Fruit fly (Drosophila melanogaster) whole organism, embryonic: ENCODE results near the gene CG34313.

ENCODE experiments used
- Adf1 ChIP-seq: fragments of 200-800 bp; sonication (Bioruptor generic); IDR thresholded peaks from 2 replicates; pipeline ENCODE4 v1.3.6; 2022; ENCODE audit warnings: missing biosample characterization, missing genetic modification characterization
- B-H1 ChIP-seq: fragments of 200-800 bp; sonication (Bioruptor generic); IDR thresholded peaks from 3 replicates; pipeline ENCODE4 v1.3.6; 2022; ENCODE audit warnings: missing biosample characterization, missing genetic modification characterization
- Bteb2 ChIP-seq: fragments of 200-800 bp; sonication (Bioruptor generic); optimal IDR thresholded peaks from 2 replicates; lab custom pipeline; 2016; ENCODE audit warnings: missing biosample characterization, missing genetic modification characterization
- CG1024 ChIP-seq: fragments of 200-800 bp; sonication (Bioruptor generic); IDR thresholded peaks from 2 replicates; pipeline ENCODE4 v1.3.6; 2022; ENCODE audit warnings: missing biosample characterization, missing genetic modification characterization
- CG10654 ChIP-seq: fragments of 200-800 bp; sonication (Bioruptor generic); optimal IDR thresholded peaks from 2 replicates; lab custom pipeline; 2016; ENCODE audit warnings: missing biosample characterization, missing genetic modification characterization
- CG11504 ChIP-seq: fragments of 200-800 bp; sonication (Bioruptor generic); optimal IDR thresholded peaks from 3 replicates; lab custom pipeline; 2019; ENCODE audit warnings: missing biosample characterization, mild to moderate bottlenecking, missing genetic modification characterization, moderate library complexity
- CG1233 ChIP-seq: fragments of 200-800 bp; sonication (Bioruptor generic); optimal IDR thresholded peaks from 4 replicates; lab custom pipeline; 2018; ENCODE audit warnings: missing biosample characterization, mild to moderate bottlenecking, missing genetic modification characterization
- CG12659 ChIP-seq: fragments of 200-800 bp; sonication (Bioruptor generic); optimal IDR thresholded peaks from 3 replicates; lab custom pipeline; 2017; ENCODE audit warnings: mild to moderate bottlenecking, missing biosample characterization, missing genetic modification reagents, missing genetic modification characterization
- CG13123 ChIP-seq: fragments of 200-800 bp; sonication (Bioruptor generic); optimal IDR thresholded peaks from 2 replicates; lab custom pipeline; 2016; ENCODE audit warnings: missing biosample characterization, missing genetic modification characterization
- CG14014 ChIP-seq: fragments of 200-800 bp; sonication (Bioruptor generic); IDR thresholded peaks from 2 replicates; pipeline ENCODE4 v1.3.6; 2022; ENCODE audit warnings: missing biosample characterization, missing genetic modification characterization
- CG1647 ChIP-seq: fragments of 200-800 bp; sonication (Bioruptor generic); optimal IDR thresholded peaks from 3 replicates; lab custom pipeline; 2016; ENCODE audit warnings: missing biosample characterization, missing genetic modification characterization
- CG17802 ChIP-seq: fragments of 200-800 bp; sonication (Bioruptor generic); optimal IDR thresholded peaks from 2 replicates; lab custom pipeline; 2018; ENCODE audit warnings: missing biosample characterization, mild to moderate bottlenecking, missing genetic modification characterization, moderate library complexity
- CG30403 ChIP-seq: fragments of 200-800 bp; sonication (Bioruptor generic); optimal IDR thresholded peaks from 3 replicates; lab custom pipeline; 2016; ENCODE audit warnings: missing biosample characterization, missing genetic modification characterization
- CG31365 ChIP-seq: fragments of 200-800 bp; sonication (Bioruptor generic); optimal IDR thresholded peaks from 2 replicates; lab custom pipeline; 2018; ENCODE audit warnings: missing biosample characterization, mild to moderate bottlenecking, missing genetic modification characterization
- CG3726 ChIP-seq: fragments of 200-800 bp; sonication (Bioruptor generic); IDR thresholded peaks from 3 replicates; pipeline ENCODE4, ENCODE4 v1.3.6; 2022; ENCODE audit warnings: missing biosample characterization, missing genetic modification characterization
- CG6683 ChIP-seq: fragments of 200-800 bp; sonication (Bioruptor generic); optimal IDR thresholded peaks from 2 replicates; lab custom pipeline; 2017; ENCODE audit warnings: missing biosample characterization, mild to moderate bottlenecking, missing genetic modification characterization, missing genetic modification reagents
- CG9215 ChIP-seq: fragments of 200-800 bp; sonication (Bioruptor generic); IDR thresholded peaks from 2 replicates; pipeline ENCODE4 v1.3.6; 2022; ENCODE audit warnings: missing biosample characterization, missing genetic modification characterization
- CG9609 ChIP-seq: fragments of 200-800 bp; sonication (Bioruptor generic); optimal IDR thresholded peaks from 3 replicates; lab custom pipeline; 2016; ENCODE audit warnings: missing biosample characterization, missing genetic modification characterization
- CG9817 ChIP-seq: fragments of 200-800 bp; sonication (Bioruptor generic); optimal IDR thresholded peaks from 2 replicates; lab custom pipeline; 2018; ENCODE audit warnings: missing biosample characterization, mild to moderate bottlenecking, missing genetic modification characterization, moderate library complexity
- Dbx ChIP-seq: fragments of 200-800 bp; sonication (Bioruptor generic); IDR thresholded peaks from 3 replicates; pipeline ENCODE4 v1.3.6; 2022; ENCODE audit warnings: missing biosample characterization, missing genetic modification characterization
- Fer2 ChIP-seq: fragments of 200-800 bp; sonication (Bioruptor generic); optimal IDR thresholded peaks from 2 replicates; lab custom pipeline; 2018; ENCODE audit warnings: missing biosample characterization, mild to moderate bottlenecking, missing genetic modification characterization, moderate library complexity
- GATAe ChIP-seq: fragments of 200-800 bp; sonication (Bioruptor generic); conservative IDR thresholded peaks from 2 replicates; pipeline ENCODE4 v1.3.6; 2022; ENCODE audit warnings: missing biosample characterization, missing genetic modification characterization
- Hand ChIP-seq: fragments of 200-800 bp; sonication (Bioruptor generic); optimal IDR thresholded peaks from 2 replicates; lab custom pipeline; 2017; ENCODE audit warnings: mild to moderate bottlenecking, missing biosample characterization, missing genetic modification reagents, missing genetic modification characterization
- Hey ChIP-seq: fragments of 200-800 bp; sonication (Bioruptor generic); optimal IDR thresholded peaks from 3 replicates; lab custom pipeline; 2018; ENCODE audit warnings: missing biosample characterization, mild to moderate bottlenecking, missing genetic modification characterization
- Mrtf ChIP-seq: fragments of 200-800 bp; sonication (Bioruptor generic); IDR thresholded peaks from 3 replicates; pipeline ENCODE4 v1.3.6; 2022; ENCODE audit warnings: missing biosample characterization, missing genetic modification characterization
- NFAT ChIP-seq: fragments of 200-800 bp; sonication (Bioruptor generic); IDR thresholded peaks from 2 replicates; pipeline ENCODE4 v1.3.6; 2022; ENCODE audit warnings: missing biosample characterization, missing genetic modification characterization
- Nf-YB ChIP-seq: fragments of 200-800 bp; sonication (Bioruptor generic); optimal IDR thresholded peaks from 3 replicates; lab custom pipeline; 2019; ENCODE audit warnings: missing biosample characterization, mild to moderate bottlenecking, missing genetic modification characterization, moderate library complexity
- Opbp ChIP-seq: fragments of 200-800 bp; sonication (Bioruptor generic); IDR thresholded peaks from 3 replicates; pipeline ENCODE4 v1.3.6; 2022; ENCODE audit warnings: missing biosample characterization, missing genetic modification characterization; ENCODE audit not compliant: partially characterized antibody
- Rx ChIP-seq: fragments of 200-800 bp; sonication (Bioruptor generic); IDR thresholded peaks from 2 replicates; pipeline ENCODE4 v1.3.6; 2022; ENCODE audit warnings: missing biosample characterization, missing genetic modification characterization
- TFAM ChIP-seq: fragments of 200-800 bp; sonication (Bioruptor generic); optimal IDR thresholded peaks from 2 replicates; lab custom pipeline; 2017; ENCODE audit warnings: missing biosample characterization, missing genetic modification characterization, inconsistent platforms
- Vsx1 ChIP-seq: fragments of 200-800 bp; sonication (Bioruptor generic); optimal IDR thresholded peaks from 2 replicates; lab custom pipeline; 2017; ENCODE audit warnings: missing biosample characterization, mild to moderate bottlenecking, missing genetic modification characterization, missing genetic modification reagents
- Xbp1 ChIP-seq: fragments of 200-800 bp; sonication (Bioruptor generic); optimal IDR thresholded peaks from 3 replicates; lab custom pipeline; 2016; ENCODE audit warnings: missing biosample characterization, mild to moderate bottlenecking, missing genetic modification characterization
- al ChIP-seq: fragments of 200-800 bp; sonication (Bioruptor generic); IDR thresholded peaks from 2 replicates; pipeline ENCODE4 v1.3.6; 2022; ENCODE audit warnings: missing biosample characterization, missing genetic modification characterization
- ash1 ChIP-seq: fragments of 200-800 bp; sonication (Bioruptor generic); optimal IDR thresholded peaks from 2 replicates; lab custom pipeline; 2018; ENCODE audit warnings: missing biosample characterization, mild to moderate bottlenecking, missing genetic modification characterization
- ato ChIP-seq: fragments of 200-800 bp; sonication (Bioruptor generic); IDR thresholded peaks from 2 replicates; pipeline ENCODE4 v1.3.6; 2022; ENCODE audit warnings: missing biosample characterization, missing genetic modification characterization; ENCODE audit not compliant: partially characterized antibody
- bowl ChIP-seq: fragments of 200-800 bp; sonication (Bioruptor generic); IDR thresholded peaks from 2 replicates; pipeline ENCODE4 v1.3.6; 2022; ENCODE audit warnings: missing biosample characterization, missing genetic modification characterization
- cas ChIP-seq: fragments of 200-800 bp; sonication (Bioruptor generic); IDR thresholded peaks from 2 replicates; pipeline ENCODE4 v1.3.6; 2022; ENCODE audit warnings: missing biosample characterization, missing genetic modification characterization
- dimm ChIP-seq: fragments of 200-800 bp; sonication (Bioruptor generic); IDR thresholded peaks from 2 replicates; pipeline ENCODE4 v1.3.6; 2022; ENCODE audit warnings: missing biosample characterization, missing genetic modification characterization
- emc ChIP-seq: fragments of 200-800 bp; sonication (Bioruptor generic); optimal IDR thresholded peaks from 2 replicates; lab custom pipeline; 2016; ENCODE audit warnings: missing biosample characterization, missing genetic modification characterization
- fu2 ChIP-seq: fragments of 200-800 bp; sonication (Bioruptor generic); optimal IDR thresholded peaks from 2 replicates; lab custom pipeline; 2016; ENCODE audit warnings: missing biosample characterization, missing genetic modification characterization
- gcm2 ChIP-seq: fragments of 200-800 bp; sonication (Bioruptor generic); optimal IDR thresholded peaks from 2 replicates; lab custom pipeline; 2016; ENCODE audit warnings: missing biosample characterization, missing genetic modification characterization
- her ChIP-seq: fragments of 200-800 bp; sonication (Bioruptor generic); optimal IDR thresholded peaks from 2 replicates; lab custom pipeline; 2016; ENCODE audit warnings: missing biosample characterization, missing genetic modification characterization
- org-1 ChIP-seq: fragments of 200-800 bp; sonication (Bioruptor generic); optimal IDR thresholded peaks from 2 replicates; lab custom pipeline; 2017; ENCODE audit warnings: missing biosample characterization, missing genetic modification characterization
- peb ChIP-seq: fragments of 200-800 bp; sonication (Bioruptor generic); IDR thresholded peaks from 2 replicates; pipeline ENCODE4 v1.3.6; 2022; ENCODE audit warnings: missing biosample characterization, missing genetic modification characterization
- pita ChIP-seq: fragments of 200-800 bp; sonication (Bioruptor generic); optimal IDR thresholded peaks from 2 replicates; lab custom pipeline; 2017; ENCODE audit warnings: missing biosample characterization, mild to moderate bottlenecking, missing genetic modification characterization
- psq ChIP-seq: fragments of 200-800 bp; sonication (Bioruptor generic); optimal IDR thresholded peaks from 2 replicates; lab custom pipeline; 2017; ENCODE audit warnings: missing biosample characterization, missing genetic modification characterization
- repo ChIP-seq: fragments of 200-800 bp; sonication (Bioruptor generic); optimal IDR thresholded peaks from 2 replicates; lab custom pipeline; 2016; ENCODE audit warnings: missing biosample characterization, missing genetic modification characterization
- row ChIP-seq: fragments of 200-800 bp; sonication (Bioruptor generic); IDR thresholded peaks from 3 replicates; pipeline ENCODE4 v1.3.6; 2022; ENCODE audit warnings: missing biosample characterization, missing genetic modification characterization
- sna ChIP-seq: fragments of 200-800 bp; sonication (Bioruptor generic); IDR thresholded peaks from 2 replicates; pipeline ENCODE4 v1.3.6; 2022; ENCODE audit warnings: missing biosample characterization, missing genetic modification characterization; ENCODE audit not compliant: partially characterized antibody
- stc ChIP-seq: fragments of 200-800 bp; sonication (Bioruptor generic); IDR thresholded peaks from 2 replicates; pipeline ENCODE4 v1.3.6; 2022; ENCODE audit warnings: missing biosample characterization, missing genetic modification characterization
- tin ChIP-seq: fragments of 200-800 bp; sonication (Bioruptor generic); optimal IDR thresholded peaks from 3 replicates; lab custom pipeline; 2016; ENCODE audit warnings: missing biosample characterization, missing genetic modification characterization
- toy ChIP-seq: fragments of 200-800 bp; sonication (Bioruptor generic); IDR thresholded peaks from 2 replicates; pipeline ENCODE4 v1.3.6; 2022; ENCODE audit warnings: missing biosample characterization, missing genetic modification characterization
- vnd ChIP-seq: fragments of 200-800 bp; sonication (Bioruptor generic); IDR thresholded peaks from 3 replicates; pipeline ENCODE4 v1.3.6; 2022; ENCODE audit warnings: missing biosample characterization, missing genetic modification characterization; ENCODE audit not compliant: partially characterized antibody

Gene CG34313

DNA sequence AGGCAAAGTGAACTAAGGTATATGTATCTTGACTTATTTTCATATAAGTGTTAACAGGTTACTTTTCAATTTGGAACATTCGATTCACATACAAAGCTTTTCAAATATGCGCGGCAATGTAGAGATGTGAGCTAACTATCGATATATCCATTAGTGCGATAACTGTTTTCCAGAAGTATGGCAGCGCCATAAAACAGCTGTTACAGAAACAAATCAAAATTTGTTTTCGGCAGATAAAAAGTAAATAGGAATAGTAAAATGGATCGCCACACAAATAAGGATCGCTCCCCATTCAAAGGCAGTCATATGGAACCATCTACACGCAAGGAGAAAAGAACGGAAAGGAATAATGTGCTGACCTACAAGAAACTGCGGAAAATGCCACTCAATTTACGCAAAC lies at the start of gene CG34313, which contains the start of the genes CG32832 and CG31743 (continued):
- TF ChIP-seq GATAe: no peak
- TF ChIP-seq cas (GFP tag; lab: Robert Waterston, UW): no peak
- TF ChIP-seq Hand: no peak
- no peak for TF ChIP-seq emc
- TF ChIP-seq psq (GFP tag; lab: Kevin White, UChicago): no peak
- no peak for TF ChIP-seq her (GFP tag; lab: Kevin White, UChicago)
- no peak for TF ChIP-seq toy (GFP tag; lab: Robert Waterston, UW)
- no peak for TF ChIP-seq CG10654 (GFP tag; lab: Kevin White, UChicago)
- no peak for TF ChIP-seq dimm
- no peak for TF ChIP-seq Fer2
- TF ChIP-seq CG9215 (GFP tag; lab: Robert Waterston, UW): no peak
- no peak for TF ChIP-seq CG13123
- TF ChIP-seq Adf1 (GFP tag; lab: Robert Waterston, UW): no peak
- TF ChIP-seq fu2: no peak
- TF ChIP-seq CG1233 (GFP tag; lab: Kevin White, UChicago): no peak
- TF ChIP-seq bowl: no peak
- TF ChIP-seq pita: no peak
- TF ChIP-seq CG17802 (tag; lab: Kevin White, UChicago): no peak
- no peak for TF ChIP-seq Bteb2 (GFP tag; lab: Kevin White, UChicago)
- no peak for TF ChIP-seq tin
- no peak for TF ChIP-seq al (GFP tag; lab: Robert Waterston, UW)
- TF ChIP-seq Hey (tag; lab: Kevin White, UChicago): no peak
- TF ChIP-seq CG9817 (tag; lab: Kevin White, UChicago): no peak
- no peak for TF ChIP-seq stc (GFP tag; lab: Robert Waterston, UW)
- TF ChIP-seq CG12659 (GFP tag; lab: Kevin White, UChicago): peak; percentile 19
- TF ChIP-seq Dbx (GFP tag; lab: Robert Waterston, UW): no peak
- TF ChIP-seq CG30403 (GFP tag; lab: Kevin White, UChicago): no peak
- no peak for TF ChIP-seq CG31365
- TF ChIP-seq org-1 (GFP tag; lab: Kevin White, UChicago): no peak
- no peak for TF ChIP-seq Mrtf
- TF ChIP-seq CG14014 (GFP tag; lab: Robert Waterston, UW): no peak
- no peak for TF ChIP-seq peb (GFP tag; lab: Robert Waterston, UW)
- no peak for TF ChIP-seq Nf-YB
- peak; percentile 82 for TF ChIP-seq Opbp (GFP tag; lab: Robert Waterston, UW)
- no peak for TF ChIP-seq ash1 (GFP tag; lab: Kevin White, UChicago)
- peak; percentile 42; the same call in 1 of the 3 replicates for TF ChIP-seq vnd (GFP tag; lab: Robert Waterston, UW)
- TF ChIP-seq Rx (GFP tag; lab: Robert Waterston, UW): no peak
- TF ChIP-seq TFAM (GFP tag; lab: Kevin White, UChicago): no peak
- TF ChIP-seq CG3726: no peak
- no peak for TF ChIP-seq NFAT (GFP tag; lab: Robert Waterston, UW)
- no peak for TF ChIP-seq CG11504
- no peak for TF ChIP-seq Xbp1 (GFP tag; lab: Kevin White, UChicago)
- no peak for TF ChIP-seq CG1024 (GFP tag; lab: Robert Waterston, UW)
- no peak for TF ChIP-seq CG6683
- TF ChIP-seq ato (GFP tag; lab: Robert Waterston, UW): 0 out of 2 replicates have a peak, but pooled peaks have one; percentile 25
- no peak for TF ChIP-seq Vsx1 (GFP tag; lab: Kevin White, UChicago)
- peak; percentile 77 for TF ChIP-seq sna
- no peak for TF ChIP-seq row (GFP tag; lab: Robert Waterston, UW)
- TF ChIP-seq gcm2: no peak
- no peak for TF ChIP-seq CG1647 (GFP tag; lab: Kevin White, UChicago)
- TF ChIP-seq B-H1 (GFP tag; lab: Robert Waterston, UW): no peak
- no peak for TF ChIP-seq repo (GFP tag; lab: Kevin White, UChicago)
- no peak for TF ChIP-seq CG9609 (GFP tag; lab: Kevin White, UChicago)
